Fruit fly (Drosophila melanogaster) whole organism, pupa: ENCODE data around the gene Ugt301D1.

Source experiments
- CG10348 ChIP-seq: fragments of 200-800 bp; sonication (Bioruptor generic); IDR thresholded peaks from 2 replicates; pipeline ENCODE4 v1.3.6; 2022; ENCODE audit warnings: missing biosample characterization, missing genetic modification characterization
- CG12605 ChIP-seq: fragments of 200-800 bp; sonication (Bioruptor generic); IDR thresholded peaks from 2 replicates; pipeline ENCODE4 v1.3.6; 2022; ENCODE audit warnings: missing biosample characterization, missing genetic modification characterization
- CG13204 ChIP-seq: fragments of 200-800 bp; sonication (Bioruptor generic); optimal IDR thresholded peaks from 2 replicates; lab custom pipeline; 2018; ENCODE audit warnings: missing biosample characterization, mild to moderate bottlenecking, missing genetic modification characterization, moderate library complexity
- CG14655 ChIP-seq: fragments of 200-800 bp; sonication (Bioruptor generic); optimal IDR thresholded peaks from 3 replicates; lab custom pipeline; 2017; ENCODE audit warnings: mild to moderate bottlenecking, missing biosample characterization, missing genetic modification reagents, missing genetic modification characterization
- CG15710 ChIP-seq: fragments of 200-800 bp; sonication (Bioruptor generic); optimal IDR thresholded peaks from 2 replicates; lab custom pipeline; 2018; ENCODE audit warnings: missing biosample characterization, mild to moderate bottlenecking, missing genetic modification characterization, moderate library complexity
- CG17806 ChIP-seq: fragments of 200-800 bp; sonication (Bioruptor generic); optimal IDR thresholded peaks from 2 replicates; lab custom pipeline; 2018; ENCODE audit warnings: missing biosample characterization, mild to moderate bottlenecking, missing genetic modification characterization, moderate library complexity
- CG32121 ChIP-seq: fragments of 200-800 bp; sonication (Bioruptor generic); IDR thresholded peaks from 2 replicates; pipeline ENCODE4 v1.3.6; 2022; ENCODE audit warnings: missing biosample characterization, missing genetic modification characterization
- CG34367 ChIP-seq: fragments of 200-800 bp; sonication (Bioruptor generic); optimal IDR thresholded peaks from 2 replicates; lab custom pipeline; 2018; ENCODE audit warnings: missing biosample characterization, mild to moderate bottlenecking, missing genetic modification characterization
- CG4496 ChIP-seq: fragments of 200-800 bp; sonication (Bioruptor generic); IDR thresholded peaks from 3 replicates; pipeline ENCODE4 v1.3.6; 2022; ENCODE audit warnings: missing biosample characterization, missing genetic modification characterization
- CG8159 ChIP-seq: fragments of 200-800 bp; sonication (Bioruptor generic); optimal IDR thresholded peaks from 3 replicates; lab custom pipeline; 2018; ENCODE audit warnings: missing biosample characterization, mild to moderate bottlenecking, missing genetic modification characterization, moderate library complexity
- CG8301 ChIP-seq: fragments of 200-800 bp; sonication (Bioruptor generic); optimal IDR thresholded peaks from 2 replicates; lab custom pipeline; 2018; ENCODE audit warnings: missing biosample characterization, mild to moderate bottlenecking, missing genetic modification characterization
- CG9948 ChIP-seq: fragments of 200-800 bp; sonication (Bioruptor generic); optimal IDR thresholded peaks from 2 replicates; lab custom pipeline; 2018; ENCODE audit warnings: missing biosample characterization, mild to moderate bottlenecking, missing genetic modification characterization, moderate library complexity
- D1 ChIP-seq: fragments of 200-800 bp; sonication (Bioruptor generic); optimal IDR thresholded peaks from 2 replicates; lab custom pipeline; 2018; ENCODE audit warnings: missing biosample characterization, mild to moderate bottlenecking, missing genetic modification characterization, moderate library complexity
- EcR ChIP-seq: fragments of 200-800 bp; sonication (Bioruptor generic); optimal IDR thresholded peaks from 3 replicates; lab custom pipeline; 2019; ENCODE audit warnings: missing biosample characterization, missing genetic modification characterization, mild to moderate bottlenecking, moderate library complexity, missing genetic modification reagents
- Ets98B ChIP-seq: fragments of 200-800 bp; sonication (Bioruptor generic); IDR thresholded peaks from 2 replicates; pipeline ENCODE4 v1.3.6; 2022; ENCODE audit warnings: missing biosample characterization, missing genetic modification characterization
- Pif1A ChIP-seq: fragments of 200-800 bp; sonication (Bioruptor generic); optimal IDR thresholded peaks from 3 replicates; lab custom pipeline; 2016; ENCODE audit warnings: missing biosample characterization, missing genetic modification characterization
- Pif1B ChIP-seq: fragments of 200-800 bp; sonication (Bioruptor generic); optimal IDR thresholded peaks from 3 replicates; lab custom pipeline; 2016; ENCODE audit warnings: missing biosample characterization, missing genetic modification characterization
- Snoo ChIP-seq: fragments of 200-800 bp; sonication (Bioruptor generic); optimal IDR thresholded peaks from 3 replicates; lab custom pipeline; 2017; ENCODE audit warnings: missing biosample characterization, mild to moderate bottlenecking, missing genetic modification characterization, inconsistent platforms
- fd96Ca ChIP-seq: fragments of 200-800 bp; sonication (Bioruptor generic); IDR thresholded peaks from 3 replicates; pipeline ENCODE4 v1.3.6; 2022; ENCODE audit warnings: missing biosample characterization, missing genetic modification characterization
- gl ChIP-seq: fragments of 200-800 bp; sonication (Bioruptor generic); optimal IDR thresholded peaks from 2 replicates; lab custom pipeline; 2018; ENCODE audit warnings: missing biosample characterization, mild to moderate bottlenecking, missing genetic modification characterization
- rn ChIP-seq: fragments of 200-800 bp; sonication (Bioruptor generic); IDR thresholded peaks from 2 replicates; pipeline ENCODE4 v1.3.6; 2022; ENCODE audit warnings: missing biosample characterization, missing genetic modification characterization

Gene Ugt301D1

dm6 chr2L:18484382-18485050, 24.8 kb upstream of the Ugt301D1 start, which contains the start of gene CG10283:
Gene CG10283 (minus strand): TSS chr2L:18484513.
- TF ChIP-seq CG14655 (GFP tag; lab: Kevin White, UChicago): no peak
- TF ChIP-seq CG12605: 0 out of 2 replicates have a peak, but pooled peaks have one; percentile 17
- no peak for TF ChIP-seq Pif1A (GFP tag; lab: Kevin White, UChicago)
- TF ChIP-seq CG17806 (tag; lab: Kevin White, UChicago): peak; percentile 34
- TF ChIP-seq CG8159 (tag; lab: Kevin White, UChicago): peak; percentile 49
- TF ChIP-seq EcR: peak; percentile 16
- TF ChIP-seq Ets98B: peak; percentile 28; the same call in 1 of the 2 replicates
- no peak for TF ChIP-seq gl (tag; lab: Kevin White, UChicago)
- peak; percentile 29 for TF ChIP-seq CG15710 (tag; lab: Kevin White, UChicago)
- TF ChIP-seq rn (GFP tag; lab: Robert Waterston, UW): no peak
- TF ChIP-seq CG34367: peak; percentile 5
- peak; percentile 6 for TF ChIP-seq CG9948 (tag; lab: Kevin White, UChicago)
- TF ChIP-seq Pif1B (GFP tag; lab: Kevin White, UChicago): peak; percentile 41
- TF ChIP-seq CG4496 (GFP tag; lab: Robert Waterston, UW): no peak
- no peak for TF ChIP-seq Snoo (tag; lab: Kevin White, UChicago)
- peak; percentile 18 for TF ChIP-seq CG8301
- TF ChIP-seq CG13204: peak; percentile 39
- TF ChIP-seq D1 (tag; lab: Kevin White, UChicago): no peak

dm6 chr2L:18485211-18485610, 24.1 kb upstream of the Ugt301D1 start, which contains the start of gene grnd:
Gene grnd (plus strand): TSS chr2L:18485417.
- TF ChIP-seq CG9948 (tag; lab: Kevin White, UChicago) (no peak), gl (tag; lab: Kevin White, UChicago) (no peak), Ets98B (peak; percentile 5; the same call in 1 of the 2 replicates), CG12605 (no peak), fd96Ca (GFP tag; lab: Robert Waterston, UW) (no peak; the same call in 2 of the 3 replicates), CG8159 (tag; lab: Kevin White, UChicago) (no peak), Pif1B (GFP tag; lab: Kevin White, UChicago) (peak; percentile 24), D1 (tag; lab: Kevin White, UChicago) (no peak), Snoo (tag; lab: Kevin White, UChicago) (no peak), EcR (peak; percentile 24)

- TF ChIP-seq D1 (tag; lab: Kevin White, UChicago) (no peak), CG8301 (no peak), CG32121 (GFP tag; lab: Robert Waterston, UW) (no peak), Pif1B (GFP tag; lab: Kevin White, UChicago) (no peak), CG14655 (GFP tag; lab: Kevin White, UChicago) (no peak), Ets98B (no peak), CG4496 (GFP tag; lab: Robert Waterston, UW) (no peak), gl (tag; lab: Kevin White, UChicago) (no peak), CG13204 (no peak), CG15710 (tag; lab: Kevin White, UChicago) (no peak)
Measured at dm6 chr2L:18486828-18487227, 22.5 kb upstream of the Ugt301D1 start.

- TF ChIP-seq CG10348 (GFP tag; lab: Robert Waterston, UW): no peak
- peak; percentile 47 for TF ChIP-seq CG8301
- no peak for TF ChIP-seq CG13204
- no peak for TF ChIP-seq CG34367
- TF ChIP-seq D1 (tag; lab: Kevin White, UChicago): no peak
- no peak for TF ChIP-seq CG14655 (GFP tag; lab: Kevin White, UChicago)
- TF ChIP-seq fd96Ca (GFP tag; lab: Robert Waterston, UW): no peak
- TF ChIP-seq rn (GFP tag; lab: Robert Waterston, UW): no peak
- peak; percentile 4 for TF ChIP-seq CG17806 (tag; lab: Kevin White, UChicago)
- TF ChIP-seq CG9948 (tag; lab: Kevin White, UChicago): no peak
- TF ChIP-seq Ets98B: peak; percentile 47
- TF ChIP-seq EcR: no peak
- TF ChIP-seq CG15710 (tag; lab: Kevin White, UChicago): no peak
- peak; percentile 23 for TF ChIP-seq CG8159 (tag; lab: Kevin White, UChicago)
- TF ChIP-seq Snoo (tag; lab: Kevin White, UChicago): no peak
- peak; percentile 30 for TF ChIP-seq Pif1A (GFP tag; lab: Kevin White, UChicago)
- TF ChIP-seq Pif1B (GFP tag; lab: Kevin White, UChicago): peak; percentile 31
- peak; percentile 29; the same call in 1 of the 2 replicates for TF ChIP-seq CG12605
- TF ChIP-seq CG32121 (GFP tag; lab: Robert Waterston, UW): 0 out of 2 replicates have a peak, but pooled peaks have one; percentile 22
- no peak for TF ChIP-seq gl (tag; lab: Kevin White, UChicago)
- no peak for TF ChIP-seq CG4496 (GFP tag; lab: Robert Waterston, UW)
Measured at dm6 chr2L:18493122-18493521, 16.2 kb upstream of the Ugt301D1 start.

dm6 chr2L:18496834-18497233, 12.5 kb upstream of the Ugt301D1 start:
- no peak for TF ChIP-seq CG13204
- no peak for TF ChIP-seq CG9948 (tag; lab: Kevin White, UChicago)
- TF ChIP-seq CG32121 (GFP tag; lab: Robert Waterston, UW): no peak
- TF ChIP-seq Pif1A (GFP tag; lab: Kevin White, UChicago): no peak
- TF ChIP-seq CG15710 (tag; lab: Kevin White, UChicago): no peak
- no peak for TF ChIP-seq fd96Ca (GFP tag; lab: Robert Waterston, UW)
- no peak for TF ChIP-seq Snoo (tag; lab: Kevin White, UChicago)
- no peak for TF ChIP-seq rn (GFP tag; lab: Robert Waterston, UW)
- TF ChIP-seq gl (tag; lab: Kevin White, UChicago): no peak
- TF ChIP-seq CG8301: no peak
- TF ChIP-seq, all 21 proteins: peak for 0
